Worm (Caenorhabditis elegans) whole organism, midembryonic: ENCODE measurements around the gene C50E3.7.

Source experiments
- T22C8.4 ChIP-seq: fragments of 200-800 bp; sonication (Bioruptor generic); IDR thresholded peaks from 2 replicates; pipeline ENCODE4 v1.3.6; 2022; ENCODE audit warnings: missing genetic modification characterization, missing compliant biosample characterization
- cog-1 ChIP-seq: sonication (generic microtip); optimal IDR thresholded peaks from 2 replicates; lab custom pipeline; 2016; ENCODE audit warnings: missing genetic modification characterization, missing compliant biosample characterization
- flt-1 ChIP-seq: fragments of 200-800 bp; sonication (Bioruptor generic); IDR thresholded peaks from 2 replicates; pipeline ENCODE4 v1.3.6; 2022; ENCODE audit warnings: missing genetic modification characterization, missing compliant biosample characterization
- klf-2 ChIP-seq: fragments of 200-800 bp; sonication (Bioruptor generic); conservative IDR thresholded peaks from 2 replicates; pipeline ENCODE4 v1.3.6; 2022; ENCODE audit warnings: missing genetic modification reagents, missing genetic modification characterization, missing compliant biosample characterization
- med-1 ChIP-seq: sonication (generic microtip); optimal IDR thresholded peaks from 2 replicates; lab custom pipeline; 2017; ENCODE audit warnings: missing genetic modification characterization, mild to moderate bottlenecking, missing compliant biosample characterization, antibody characterized with exemption, missing genetic modification reagents; ENCODE audit not compliant: insufficient read depth
- ref-1 ChIP-seq: fragments of 200-800 bp; sonication (Bioruptor generic); conservative IDR thresholded peaks from 2 replicates; pipeline ENCODE4 v1.3.6; 2022; ENCODE audit warnings: missing genetic modification reagents, missing genetic modification characterization, missing compliant biosample characterization
- tab-1 ChIP-seq: fragments of 200-800 bp; sonication (Bioruptor generic); IDR thresholded peaks from 2 replicates; pipeline ENCODE4 v1.3.6; 2022; ENCODE audit warnings: missing genetic modification characterization, missing compliant biosample characterization
- ztf-23 ChIP-seq: fragments of 200-800 bp; sonication (Bioruptor generic); IDR thresholded peaks from 2 replicates; pipeline ENCODE4 v1.3.6; 2022; ENCODE audit warnings: missing genetic modification reagents, missing genetic modification characterization, missing compliant biosample characterization
- ztf-29 ChIP-seq: fragments of 200-800 bp; sonication (Bioruptor generic); IDR thresholded peaks from 2 replicates; pipeline ENCODE4 v1.3.6; 2022; ENCODE audit warnings: missing genetic modification reagents, missing genetic modification characterization, missing compliant biosample characterization

ce11 chrV:7631732-7632131, 33.6 kb upstream of the C50E3.7 start, which contains the start of gene srd-25:
- TF ChIP-seq T22C8.4 (no peak), ztf-29 (no peak), ztf-23 (GFP tag; lab: Robert Waterston, UW) (no peak), ref-1 (GFP tag; lab: Robert Waterston, UW) (no peak), cog-1 (no peak), tab-1 (GFP tag; lab: Robert Waterston, UW) (no peak), med-1 (GFP tag; lab: Kevin White, UChicago) (no peak), flt-1 (no peak), klf-2 (GFP tag; lab: Robert Waterston, UW) (no peak)
